Fruit fly (Drosophila melanogaster) whole organism, embryonic: ENCODE measurements around the gene CG43077.

ENCODE experiments used
- ATbp ChIP-seq: fragments of 200-800 bp; sonication (Bioruptor generic); optimal IDR thresholded peaks from 2 replicates; lab custom pipeline; 2017; ENCODE audit warnings: missing biosample characterization, mild to moderate bottlenecking, missing genetic modification characterization, missing genetic modification reagents
- Atf6 ChIP-seq: fragments of 200-800 bp; sonication (Bioruptor generic); IDR thresholded peaks from 2 replicates; pipeline ENCODE4 v1.3.6; 2022; ENCODE audit warnings: missing biosample characterization, missing genetic modification characterization
- CG10267 ChIP-seq: fragments of 200-800 bp; sonication (Bioruptor generic); optimal IDR thresholded peaks from 2 replicates; lab custom pipeline; 2018; ENCODE audit warnings: missing biosample characterization, mild to moderate bottlenecking, missing genetic modification characterization, moderate library complexity
- CG10321 ChIP-seq: fragments of 200-800 bp; sonication (Bioruptor generic); IDR thresholded peaks from 2 replicates; pipeline ENCODE4 v1.3.6; 2022; ENCODE audit warnings: missing biosample characterization, missing genetic modification characterization
- CG10462 ChIP-seq: fragments of 200-800 bp; sonication (Bioruptor generic); optimal IDR thresholded peaks from 2 replicates; lab custom pipeline; 2016; ENCODE audit warnings: missing biosample characterization, missing genetic modification characterization
- CG11247 ChIP-seq: fragments of 200-800 bp; sonication (Bioruptor generic); IDR thresholded peaks from 2 replicates; pipeline ENCODE4 v1.3.6; 2022; ENCODE audit warnings: missing biosample characterization, missing genetic modification characterization
- CG12391 ChIP-seq: fragments of 200-800 bp; sonication (Bioruptor generic); optimal IDR thresholded peaks from 3 replicates; lab custom pipeline; 2018; ENCODE audit warnings: missing biosample characterization, mild to moderate bottlenecking, missing genetic modification characterization, moderate library complexity
- CG13296 ChIP-seq: fragments of 200-800 bp; sonication (Bioruptor generic); optimal IDR thresholded peaks from 3 replicates; lab custom pipeline; 2018; ENCODE audit warnings: missing biosample characterization, mild to moderate bottlenecking, missing genetic modification characterization
- CG14014 ChIP-seq: fragments of 200-800 bp; sonication (Bioruptor generic); IDR thresholded peaks from 2 replicates; pipeline ENCODE4 v1.3.6; 2022; ENCODE audit warnings: missing biosample characterization, missing genetic modification characterization
- CG14050 ChIP-seq: fragments of 200-800 bp; sonication (Bioruptor generic); IDR thresholded peaks from 3 replicates; pipeline ENCODE4 v1.3.6; 2022; ENCODE audit warnings: missing biosample characterization, missing genetic modification characterization
- CG15269 ChIP-seq: fragments of 200-800 bp; sonication (Bioruptor generic); optimal IDR thresholded peaks from 2 replicates; lab custom pipeline; 2018; ENCODE audit warnings: missing biosample characterization, mild to moderate bottlenecking, missing genetic modification characterization, moderate library complexity
- CG1603 ChIP-seq: fragments of 200-800 bp; sonication (Bioruptor generic); optimal IDR thresholded peaks from 2 replicates; lab custom pipeline; 2019; ENCODE audit warnings: missing biosample characterization, mild to moderate bottlenecking, missing genetic modification characterization, moderate library complexity
- CG16863 ChIP-seq: fragments of 200-800 bp; sonication (Bioruptor generic); optimal IDR thresholded peaks from 3 replicates; lab custom pipeline; 2016; ENCODE audit warnings: missing biosample characterization, missing genetic modification characterization
- CG17359 ChIP-seq: fragments of 200-800 bp; sonication (Bioruptor generic); optimal IDR thresholded peaks from 3 replicates; lab custom pipeline; 2018; ENCODE audit warnings: missing biosample characterization, mild to moderate bottlenecking, missing genetic modification characterization, moderate library complexity
- CG17385 ChIP-seq: fragments of 200-800 bp; sonication (Bioruptor generic); optimal IDR thresholded peaks from 3 replicates; lab custom pipeline; 2018; ENCODE audit warnings: missing biosample characterization, mild to moderate bottlenecking, missing genetic modification characterization
- CG18619 ChIP-seq: fragments of 200-800 bp; sonication (Bioruptor generic); optimal IDR thresholded peaks from 3 replicates; lab custom pipeline; 2017; ENCODE audit warnings: missing biosample characterization, mild to moderate bottlenecking, missing genetic modification characterization
- CG2120 ChIP-seq: fragments of 200-800 bp; sonication (Bioruptor generic); optimal IDR thresholded peaks from 3 replicates; lab custom pipeline; 2016; ENCODE audit warnings: missing biosample characterization, missing genetic modification characterization
- CG2678 ChIP-seq: fragments of 200-800 bp; sonication (Bioruptor generic); optimal IDR thresholded peaks from 3 replicates; lab custom pipeline; 2019; ENCODE audit warnings: missing biosample characterization, mild to moderate bottlenecking, missing genetic modification characterization, moderate library complexity
- CG32532 ChIP-seq: fragments of 200-800 bp; sonication (Bioruptor generic); IDR thresholded peaks from 2 replicates; pipeline ENCODE4 v1.3.6; 2022; ENCODE audit warnings: missing biosample characterization, missing genetic modification characterization
- CG43689 ChIP-seq: fragments of 200-800 bp; sonication (Bioruptor generic); IDR thresholded peaks from 2 replicates; pipeline ENCODE4 v1.3.6; 2022; ENCODE audit warnings: missing biosample characterization, missing genetic modification characterization
- CG6791 ChIP-seq: fragments of 200-800 bp; sonication (Bioruptor generic); IDR thresholded peaks from 3 replicates; pipeline ENCODE4 v1.3.6; 2022; ENCODE audit warnings: missing biosample characterization, missing genetic modification characterization; ENCODE audit not compliant: partially characterized antibody
- CG6813 ChIP-seq: fragments of 200-800 bp; sonication (Bioruptor generic); optimal IDR thresholded peaks from 2 replicates; lab custom pipeline; 2017; ENCODE audit warnings: missing biosample characterization, missing genetic modification characterization, mild to moderate bottlenecking, moderate library complexity, missing genetic modification reagents
- CG7556 ChIP-seq: fragments of 200-800 bp; sonication (Bioruptor generic); optimal IDR thresholded peaks from 2 replicates; lab custom pipeline; 2017; ENCODE audit warnings: missing biosample characterization, mild to moderate bottlenecking, missing genetic modification characterization
- CG7839 ChIP-seq: fragments of 200-800 bp; sonication (Bioruptor generic); optimal IDR thresholded peaks from 3 replicates; lab custom pipeline; 2018; ENCODE audit warnings: missing biosample characterization, mild to moderate bottlenecking, missing genetic modification characterization, moderate library complexity
- Dfd ChIP-seq, 2 experiments: fragments of >200 bp; optimal IDR thresholded peaks; 2 replicates each; lab custom pipeline; 2017; ENCODE audit warnings: missing biosample characterization in 2 of 2, missing genetic modification characterization in 2 of 2
- Ets65A ChIP-seq: fragments of 200-800 bp; sonication (Bioruptor generic); peaks from one replicate; lab custom pipeline; 2016; ENCODE audit warnings: missing biosample characterization, missing genetic modification characterization
- Hmr ChIP-seq: fragments of 200-800 bp; sonication (Bioruptor generic); optimal IDR thresholded peaks from 3 replicates; lab custom pipeline; 2017; ENCODE audit warnings: mild to moderate bottlenecking, missing biosample characterization, missing genetic modification reagents, missing genetic modification characterization
- Hr51 ChIP-seq, 2 experiments: fragments of 200-800 bp; sonication (Bioruptor generic); optimal IDR thresholded peaks; 2 replicates in 1 of 2; 3 replicates in 1 of 2; lab custom pipeline; 2016 to 2018; ENCODE audit warnings: missing biosample characterization in 2 of 2, missing genetic modification characterization in 2 of 2, mild to moderate bottlenecking in 1 of 2, moderate library complexity in 1 of 2
- Meics ChIP-seq: fragments of 200-800 bp; sonication (Bioruptor generic); optimal IDR thresholded peaks from 2 replicates; lab custom pipeline; 2017; ENCODE audit warnings: missing biosample characterization, mild to moderate bottlenecking, missing genetic modification characterization
- Mes4 ChIP-seq: fragments of 200-800 bp; sonication (Bioruptor generic); optimal IDR thresholded peaks from 2 replicates; lab custom pipeline; 2016; ENCODE audit warnings: missing biosample characterization, missing genetic modification characterization
- Oli ChIP-seq: fragments of 200-800 bp; sonication (Bioruptor generic); optimal IDR thresholded peaks from 2 replicates; lab custom pipeline; 2018; ENCODE audit warnings: missing biosample characterization, mild to moderate bottlenecking, missing genetic modification characterization, moderate library complexity
- Tbp ChIP-seq: fragments of >200 bp; optimal IDR thresholded peaks from 2 replicates; lab custom pipeline; 2018; ENCODE audit warnings: missing biosample characterization, missing genetic modification characterization
- ara ChIP-seq: fragments of 200-800 bp; sonication (Bioruptor generic); IDR thresholded peaks from 2 replicates; pipeline ENCODE4 v1.3.6; 2022; ENCODE audit warnings: missing biosample characterization, missing genetic modification characterization
- bsh ChIP-seq, 2 experiments: fragments of 200-800 bp; sonication (Bioruptor generic); optimal IDR thresholded peaks; 2 replicates each; lab custom pipeline; 2017 to 2018; ENCODE audit warnings: mild to moderate bottlenecking in 2 of 2, missing biosample characterization in 2 of 2, missing genetic modification characterization in 2 of 2, moderate library complexity in 1 of 2
- cwo ChIP-seq: fragments of 200-800 bp; sonication (Bioruptor generic); optimal IDR thresholded peaks from 3 replicates; lab custom pipeline; 2017; ENCODE audit warnings: missing biosample characterization, missing genetic modification characterization, mild to moderate bottlenecking, moderate library complexity, missing genetic modification reagents
- dm ChIP-seq: fragments of 200-800 bp; sonication (Bioruptor generic); optimal IDR thresholded peaks from 3 replicates; lab custom pipeline; 2016; ENCODE audit warnings: missing biosample characterization, missing genetic modification characterization
- dmrt99B ChIP-seq: fragments of 200-800 bp; sonication (Bioruptor generic); optimal IDR thresholded peaks from 2 replicates; lab custom pipeline; 2018; ENCODE audit warnings: missing biosample characterization, mild to moderate bottlenecking, missing genetic modification characterization, moderate library complexity
- dysf ChIP-seq: fragments of 200-800 bp; sonication (Bioruptor generic); IDR thresholded peaks from 3 replicates; pipeline ENCODE4 v1.3.6; 2022; ENCODE audit warnings: missing biosample characterization, missing genetic modification characterization
- fd96Cb ChIP-seq: fragments of 200-800 bp; sonication (Bioruptor generic); optimal IDR thresholded peaks from 2 replicates; lab custom pipeline; 2018; ENCODE audit warnings: missing biosample characterization, mild to moderate bottlenecking, missing genetic modification characterization, moderate library complexity
- gcm2 ChIP-seq: fragments of 200-800 bp; sonication (Bioruptor generic); optimal IDR thresholded peaks from 2 replicates; lab custom pipeline; 2016; ENCODE audit warnings: missing biosample characterization, missing genetic modification characterization
- gem ChIP-seq: fragments of 200-800 bp; sonication (Bioruptor generic); optimal IDR thresholded peaks from 2 replicates; lab custom pipeline; 2019; ENCODE audit warnings: missing biosample characterization, mild to moderate bottlenecking, missing genetic modification characterization, moderate library complexity
- hkb ChIP-seq, 2 experiments: fragments of 200-800 bp in 1 of 2; fragments of >200 bp in 1 of 2; sonication (Bioruptor generic) in 1 of 2; IDR thresholded peaks in 1 of 2; optimal IDR thresholded peaks in 1 of 2; 2 replicates each; pipeline versions ENCODE4 v1.3.6 to Lab custom; 2017 to 2022; ENCODE audit warnings: missing biosample characterization in 1 of 2, missing genetic modification characterization in 1 of 2
- lab ChIP-seq: fragments of 200-800 bp; sonication (Bioruptor generic); optimal IDR thresholded peaks from 3 replicates; lab custom pipeline; 2017; ENCODE audit warnings: missing biosample characterization, missing genetic modification characterization, mild to moderate bottlenecking, moderate library complexity, missing genetic modification reagents
- lmd ChIP-seq: fragments of 200-800 bp; sonication (Bioruptor generic); IDR thresholded peaks from 2 replicates; pipeline ENCODE4 v1.3.6; 2022; ENCODE audit warnings: missing biosample characterization, missing genetic modification characterization
- pan ChIP-seq, 4 experiments: fragments of >200 bp in 3 of 4; fragments of 200-800 bp in 1 of 4; sonication (Bioruptor generic) in 1 of 4; optimal IDR thresholded peaks in 3 of 4; IDR thresholded peaks in 1 of 4; 2 replicates each; pipeline versions ENCODE4 v1.3.6 to Lab custom; 2017 to 2022; ENCODE audit warnings: missing biosample characterization in 2 of 4, missing genetic modification characterization in 2 of 4, mixed read lengths in 1 of 4
- pho ChIP-seq: fragments of 200-800 bp; sonication (Bioruptor generic); optimal IDR thresholded peaks from 2 replicates; lab custom pipeline; 2016; ENCODE audit warnings: missing biosample characterization, missing genetic modification characterization
- row ChIP-seq: fragments of 200-800 bp; sonication (Bioruptor generic); IDR thresholded peaks from 3 replicates; pipeline ENCODE4 v1.3.6; 2022; ENCODE audit warnings: missing biosample characterization, missing genetic modification characterization
- slbo ChIP-seq: fragments of 200-800 bp; sonication (Bioruptor generic); IDR thresholded peaks from 2 replicates; pipeline ENCODE4 v1.3.6; 2022; ENCODE audit warnings: missing biosample characterization, missing genetic modification characterization
- unpg ChIP-seq: fragments of 200-800 bp; sonication (Bioruptor generic); optimal IDR thresholded peaks from 3 replicates; lab custom pipeline; 2018; ENCODE audit warnings: missing biosample characterization, mild to moderate bottlenecking, missing genetic modification characterization, moderate library complexity

CG43077 gene

dm6 chrX:17021435-17021834 lies 46.9 kb downstream of the CG43077 start (continued):
- TF ChIP-seq dm (GFP tag; lab: Kevin White, UChicago) = no peak
- peak; percentile 37; the same call in 1 of the 3 replicates for TF ChIP-seq dysf (GFP tag; lab: Robert Waterston, UW)
- peak; percentile 23 for TF ChIP-seq CG7556
- peak; percentile 21 for TF ChIP-seq CG12391 (tag; lab: Kevin White, UChicago)
- TF ChIP-seq Dfd (GFP tag; optimal IDR thresholded peaks at IDR 0.05; lab: Kevin White, UChicago) = no peak
- no peak for TF ChIP-seq ara
- no peak for TF ChIP-seq pan (optimal IDR thresholded peaks at IDR 0.05; lab: Kevin White, UChicago)
- peak in 1 of 2 experiments; percentile 29 for TF ChIP-seq pan (GFP tag; optimal IDR thresholded peaks at IDR 0.05 in 1 of 2, IDR thresholded peaks at IDR 0.05 in 1 of 2)
- peak; percentile 55 for TF ChIP-seq CG2678 (tag; lab: Kevin White, UChicago)
- TF ChIP-seq CG14050 (GFP tag; lab: Robert Waterston, UW) = no peak
- peak; percentile 45 for TF ChIP-seq gem (tag; lab: Kevin White, UChicago)
- no peak for TF ChIP-seq CG43689
- peak in 1 of 2 experiments; percentile 33 for TF ChIP-seq Hr51 (GFP tag; optimal IDR thresholded peaks at IDR 0.05; lab: Kevin White, UChicago)
- TF ChIP-seq CG1603 = peak; percentile 10
- no peak for TF ChIP-seq CG11247 (GFP tag; lab: Robert Waterston, UW)
- no peak for TF ChIP-seq CG18619 (GFP tag; lab: Kevin White, UChicago)
- no peak for TF ChIP-seq CG10321
- TF ChIP-seq CG10267 (tag; lab: Kevin White, UChicago) = peak; percentile 1
- TF ChIP-seq Ets65A (GFP tag; lab: Kevin White, UChicago) = peak; percentile 80
- TF ChIP-seq CG17385 = peak; percentile 11
- TF ChIP-seq CG17359 = peak; percentile 44
- TF ChIP-seq CG2120 (GFP tag; lab: Kevin White, UChicago) = peak; percentile 26
- TF ChIP-seq Mes4 (GFP tag; lab: Kevin White, UChicago) = no peak
- TF ChIP-seq Oli = peak; percentile 13
- TF ChIP-seq ATbp (GFP tag; lab: Kevin White, UChicago) = peak; percentile 35
- TF ChIP-seq pho (GFP tag; lab: Kevin White, UChicago) = no peak
- TF ChIP-seq cwo (GFP tag; lab: Kevin White, UChicago) = peak; percentile 15
- no peak for TF ChIP-seq gcm2 (GFP tag; lab: Kevin White, UChicago)
- no peak for TF ChIP-seq hkb (optimal IDR thresholded peaks at IDR 0.05; lab: Kevin White, UChicago)
- TF ChIP-seq hkb (GFP tag; IDR thresholded peaks at IDR 0.05; lab: Robert Waterston, UW) = no peak
- peak; percentile 39; the same call in 1 of the 2 replicates for TF ChIP-seq CG14014
- 0 out of 2 replicates have a peak, but pooled peaks have one; percentile 22 for TF ChIP-seq CG32532 (GFP tag; lab: Robert Waterston, UW)
- 0 out of 2 replicates have a peak, but pooled peaks have one; percentile 16 for TF ChIP-seq Atf6
- peak; percentile 37 for TF ChIP-seq unpg
- peak; percentile 24; the same call in 1 of the 2 replicates for TF ChIP-seq lmd (GFP tag; lab: Robert Waterston, UW)
- peak; percentile 3 for TF ChIP-seq fd96Cb
- no peak for TF ChIP-seq CG6791 (GFP tag; lab: Robert Waterston, UW)
- peak in 1 of 2 experiments; percentile 27 for TF ChIP-seq bsh (GFP tag; optimal IDR thresholded peaks at IDR 0.05; lab: Kevin White, UChicago)
- no peak for TF ChIP-seq CG16863 (GFP tag; lab: Kevin White, UChicago)
- TF ChIP-seq slbo = peak; percentile 38; the same call in 1 of the 2 replicates
- no peak for TF ChIP-seq CG10462 (GFP tag; lab: Kevin White, UChicago)
- no peak for TF ChIP-seq CG13296 (GFP tag; lab: Kevin White, UChicago)
- peak; percentile 12 for TF ChIP-seq Hmr (GFP tag; lab: Kevin White, UChicago)
- peak; percentile 28 for TF ChIP-seq CG7839 (tag; lab: Kevin White, UChicago)
- peak; percentile 50 for TF ChIP-seq dmrt99B (tag; lab: Kevin White, UChicago)
- peak; percentile 59 for TF ChIP-seq lab (GFP tag; lab: Kevin White, UChicago)
- TF ChIP-seq CG15269 (tag; lab: Kevin White, UChicago) = peak; percentile 17
- TF ChIP-seq CG6813 = peak; percentile 18
- TF ChIP-seq Meics (GFP tag; lab: Kevin White, UChicago) = peak; percentile 9
- no peak for TF ChIP-seq Tbp (GFP tag; lab: Kevin White, UChicago)
- peak; percentile 57 for TF ChIP-seq row (GFP tag; lab: Robert Waterston, UW)
